Worm (Caenorhabditis elegans) whole organism, L3 larva: ENCODE measurements around the gene oac-29.
A peak's percentile ranks its signal among the peaks of the same experiment; 100 is the strongest.

Experiments
- R02D3.7 ChIP-seq: fragments of 150-350 bp; optimal IDR thresholded peaks from 2 replicates; lab custom pipeline; 2014; ENCODE audit warnings: missing biosample characterization, missing genetic modification characterization
- ZK546.5 ChIP-seq: sonication (generic microtip); optimal IDR thresholded peaks from 2 replicates; lab custom pipeline; 2017; ENCODE audit warnings: missing biosample characterization, missing genetic modification characterization
- aly-2 ChIP-seq: fragments of 150-350 bp; optimal IDR thresholded peaks from 2 replicates; lab custom pipeline; 2014; ENCODE audit warnings: missing biosample characterization, missing genetic modification characterization
- ama-1 ChIP-seq: fragments of 150-350 bp; optimal IDR thresholded peaks from 2 replicates; lab custom pipeline; 2018
- ceh-28 ChIP-seq: fragments of 150-350 bp; optimal IDR thresholded peaks from 2 replicates; lab custom pipeline; 2014; ENCODE audit warnings: missing biosample characterization, missing genetic modification reagents, missing genetic modification characterization
- ceh-82 ChIP-seq: fragments of 150-350 bp; optimal IDR thresholded peaks from 2 replicates; lab custom pipeline; 2014; ENCODE audit warnings: missing biosample characterization, missing genetic modification characterization
- ceh-9 ChIP-seq: sonication (generic microtip); optimal IDR thresholded peaks from 2 replicates; lab custom pipeline; 2018; ENCODE audit warnings: missing biosample characterization, missing genetic modification characterization
- daf-12 ChIP-seq: fragments of 150-350 bp; optimal IDR thresholded peaks from 2 replicates; lab custom pipeline; 2014; ENCODE audit warnings: missing biosample characterization, missing genetic modification reagents, missing genetic modification characterization
- egl-27 ChIP-seq: sonication (generic microtip); optimal IDR thresholded peaks from 4 replicates; lab custom pipeline; 2017; ENCODE audit warnings: missing biosample characterization, missing genetic modification reagents, missing genetic modification characterization
- egl-5 ChIP-seq: fragments of 150-350 bp; optimal IDR thresholded peaks from 2 replicates; lab custom pipeline; 2017; ENCODE audit warnings: missing biosample characterization, missing genetic modification reagents, missing genetic modification characterization, inconsistent platforms
- elt-1 ChIP-seq: fragments of 150-350 bp; optimal IDR thresholded peaks from 2 replicates; lab custom pipeline; 2014; ENCODE audit warnings: missing biosample characterization, missing genetic modification characterization
- elt-2 ChIP-seq: sonication (generic microtip); optimal IDR thresholded peaks from 2 replicates; lab custom pipeline; 2016; ENCODE audit warnings: missing genetic modification reagents, mild to moderate bottlenecking, missing genetic modification characterization, missing compliant biosample characterization
- elt-3 ChIP-seq, 3 experiments: fragments of 150-350 bp in 1 of 3; sonication (generic microtip) in 2 of 3; optimal IDR thresholded peaks; 2 replicates in 2 of 3; 4 replicates in 1 of 3; lab custom pipeline; 2014 to 2017; ENCODE audit warnings: missing biosample characterization in 3 of 3, missing genetic modification characterization in 3 of 3
- eor-1 ChIP-seq, 2 experiments: fragments of 150-350 bp; optimal IDR thresholded peaks; 2 replicates each; lab custom pipeline; 2014 to 2018; ENCODE audit warnings: missing biosample characterization in 2 of 2, missing genetic modification characterization in 2 of 2
- fkh-10 ChIP-seq: sonication (generic microtip); optimal IDR thresholded peaks from 2 replicates; lab custom pipeline; 2017; ENCODE audit warnings: missing biosample characterization, missing genetic modification reagents, missing genetic modification characterization
- fkh-2 ChIP-seq: fragments of 150-350 bp; optimal IDR thresholded peaks from 2 replicates; lab custom pipeline; 2014; ENCODE audit warnings: missing biosample characterization, missing genetic modification reagents, missing genetic modification characterization
- fos-1 ChIP-seq: fragments of 150-350 bp; optimal IDR thresholded peaks from 2 replicates; lab custom pipeline; 2014; ENCODE audit warnings: missing biosample characterization, missing genetic modification characterization
- hmg-11 ChIP-seq: sonication (generic microtip); optimal IDR thresholded peaks from 2 replicates; lab custom pipeline; 2016; ENCODE audit warnings: missing genetic modification characterization, missing compliant biosample characterization
- jun-1 ChIP-seq: fragments of 150-350 bp; optimal IDR thresholded peaks from 2 replicates; lab custom pipeline; 2014; ENCODE audit warnings: missing biosample characterization, missing genetic modification reagents, missing genetic modification characterization
- lin-15B ChIP-seq: fragments of 150-350 bp; optimal IDR thresholded peaks from 2 replicates; lab custom pipeline; 2014; ENCODE audit warnings: missing biosample characterization, missing genetic modification characterization
- lin-39 ChIP-seq: fragments of 150-350 bp; optimal IDR thresholded peaks from 2 replicates; lab custom pipeline; 2018; ENCODE audit warnings: missing biosample characterization, missing genetic modification reagents, missing genetic modification characterization
- lsy-12 ChIP-seq: sonication (generic microtip); optimal IDR thresholded peaks from 2 replicates; lab custom pipeline; 2016; ENCODE audit warnings: mild to moderate bottlenecking, missing genetic modification characterization, missing compliant biosample characterization
- mdl-1 ChIP-seq: fragments of 150-350 bp; optimal IDR thresholded peaks from 2 replicates; lab custom pipeline; 2014; ENCODE audit warnings: missing biosample characterization, missing genetic modification characterization
- mml-1 ChIP-seq: fragments of 150-350 bp; sonication (generic microtip); optimal IDR thresholded peaks from 3 replicates; lab custom pipeline; 2014; ENCODE audit warnings: missing biosample characterization, missing genetic modification characterization
- nfya-1 ChIP-seq: sonication (generic microtip); optimal IDR thresholded peaks from 2 replicates; lab custom pipeline; 2017; ENCODE audit warnings: missing genetic modification characterization, mild to moderate bottlenecking, missing compliant biosample characterization, antibody characterized with exemption, moderate library complexity; ENCODE audit not compliant: insufficient read depth
- nhr-23 ChIP-seq: fragments of 150-350 bp; optimal IDR thresholded peaks from 2 replicates; lab custom pipeline; 2014; ENCODE audit warnings: missing biosample characterization, missing genetic modification reagents, missing genetic modification characterization
- nhr-237 ChIP-seq: fragments of 150-350 bp; optimal IDR thresholded peaks from 2 replicates; lab custom pipeline; 2014; ENCODE audit warnings: missing biosample characterization, missing genetic modification characterization
- nhr-25 ChIP-seq: sonication (generic microtip); optimal IDR thresholded peaks from 2 replicates; lab custom pipeline; 2017; ENCODE audit warnings: missing biosample characterization, missing genetic modification characterization
- nhr-28 ChIP-seq: fragments of 150-350 bp; optimal IDR thresholded peaks from 2 replicates; lab custom pipeline; 2014; ENCODE audit warnings: missing biosample characterization, missing genetic modification characterization
- nhr-43 ChIP-seq: sonication (generic microtip); optimal IDR thresholded peaks from 2 replicates; lab custom pipeline; 2016; ENCODE audit warnings: mild to moderate bottlenecking, missing genetic modification characterization, missing compliant biosample characterization; ENCODE audit not compliant: poor library complexity, severe bottlenecking
- nhr-67 ChIP-seq: fragments of 150-350 bp; optimal IDR thresholded peaks from 2 replicates; lab custom pipeline; 2014; ENCODE audit warnings: missing biosample characterization, missing genetic modification characterization
- nhr-76 ChIP-seq: fragments of 150-350 bp; sonication (generic microtip); optimal IDR thresholded peaks from 5 replicates; lab custom pipeline; 2014; ENCODE audit warnings: missing biosample characterization, missing genetic modification characterization
- nhr-77 ChIP-seq: fragments of 150-350 bp; optimal IDR thresholded peaks from 2 replicates; lab custom pipeline; 2014; ENCODE audit warnings: missing biosample characterization, missing genetic modification characterization
- pha-4 ChIP-seq: fragments of 150-350 bp; optimal IDR thresholded peaks from 2 replicates; lab custom pipeline; 2014; ENCODE audit warnings: missing biosample characterization, missing genetic modification reagents, missing genetic modification characterization
- pqm-1 ChIP-seq: fragments of 150-350 bp; optimal IDR thresholded peaks from 2 replicates; lab custom pipeline; 2017; ENCODE audit warnings: missing biosample characterization, missing genetic modification characterization, inconsistent platforms
- sea-2 ChIP-seq: fragments of 150-350 bp; sonication (generic microtip); optimal IDR thresholded peaks from 4 replicates; lab custom pipeline; 2014; ENCODE audit warnings: missing biosample characterization, missing genetic modification reagents, missing genetic modification characterization
- skn-1 ChIP-seq: fragments of 150-350 bp; optimal IDR thresholded peaks from 2 replicates; lab custom pipeline; 2014; ENCODE audit warnings: missing biosample characterization, missing genetic modification characterization
- snpc-4 ChIP-seq: fragments of 150-350 bp; optimal IDR thresholded peaks from 2 replicates; lab custom pipeline; 2014; ENCODE audit warnings: missing biosample characterization, missing genetic modification characterization
- tbx-2 ChIP-seq: sonication (generic microtip); optimal IDR thresholded peaks from 2 replicates; lab custom pipeline; 2016; ENCODE audit warnings: mild to moderate bottlenecking, missing genetic modification characterization, missing compliant biosample characterization
- unc-39 ChIP-seq: sonication (generic microtip); optimal IDR thresholded peaks from 4 replicates; lab custom pipeline; 2017; ENCODE audit warnings: missing biosample characterization, missing genetic modification characterization
- unc-62 ChIP-seq: fragments of 150-350 bp; sonication (generic microtip); optimal IDR thresholded peaks from 4 replicates; lab custom pipeline; 2014; ENCODE audit warnings: missing biosample characterization, missing genetic modification reagents, missing genetic modification characterization
- zag-1 ChIP-seq: fragments of 150-350 bp; optimal IDR thresholded peaks from 2 replicates; lab custom pipeline; 2014; ENCODE audit warnings: missing biosample characterization, missing genetic modification characterization
- ztf-11 ChIP-seq: fragments of 150-350 bp; optimal IDR thresholded peaks from 2 replicates; lab custom pipeline; 2014; ENCODE audit warnings: missing biosample characterization, missing genetic modification characterization
- ztf-4 ChIP-seq: fragments of 150-350 bp; optimal IDR thresholded peaks from 2 replicates; lab custom pipeline; 2014; ENCODE audit warnings: missing biosample characterization, missing genetic modification characterization

oac-29 gene

DNA sequence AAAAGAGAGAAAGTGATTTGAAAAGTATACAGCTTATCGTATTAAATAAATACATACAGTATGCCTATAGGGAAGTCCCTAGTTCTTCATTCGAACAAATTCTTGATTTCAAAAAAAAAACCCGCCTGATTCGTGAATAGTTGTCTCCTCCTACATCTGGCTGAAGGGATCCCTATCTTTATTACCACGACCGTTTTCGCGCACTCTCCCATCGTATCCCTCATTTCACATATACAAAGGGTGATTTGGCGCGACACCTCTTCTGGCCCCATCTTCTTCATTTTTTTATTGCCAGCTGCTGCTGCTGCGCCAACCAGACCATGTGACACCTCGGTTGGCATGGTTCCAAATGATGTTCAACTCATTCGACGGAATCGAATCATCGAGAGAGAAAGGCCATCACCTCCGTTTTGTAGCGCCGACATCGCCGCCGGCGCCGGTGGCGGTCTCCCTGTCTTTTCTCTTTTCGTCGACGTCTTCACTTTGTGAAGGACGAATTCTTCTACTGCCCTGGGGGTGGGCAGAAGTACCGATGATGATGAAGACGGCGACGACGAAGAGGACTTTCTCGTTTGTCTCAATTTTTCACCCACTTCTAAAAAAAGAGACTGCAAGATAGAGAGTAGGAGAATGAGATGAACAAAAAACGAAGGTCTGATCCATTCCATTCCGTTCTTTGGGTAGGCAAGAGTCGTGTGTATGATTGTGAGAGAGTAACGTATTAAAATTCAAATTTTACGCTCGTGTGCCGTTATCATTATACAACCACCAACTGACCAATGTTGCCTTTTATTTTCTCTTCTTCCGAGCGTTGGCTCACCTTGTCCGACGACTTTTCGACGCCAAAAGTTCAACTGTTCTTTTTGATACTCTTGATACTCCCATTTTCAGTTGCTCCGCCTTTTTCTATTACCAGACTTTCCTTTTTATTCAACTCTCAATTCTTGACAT lies 26.9 kb upstream of the oac-29 start:
- TF ChIP-seq elt-1 (tag; lab: Kevin White, UChicago) (peak; percentile 46), mml-1 (tag; lab: Kevin White, UChicago) (no peak), sea-2 (no peak), lin-15B (no peak), nhr-67 (tag; lab: Kevin White, UChicago) (no peak), ztf-4 (tag; lab: Kevin White, UChicago) (no peak), egl-5 (no peak), nhr-43 (tag; lab: Kevin White, UChicago) (peak; percentile 54), fos-1 (tag; lab: Kevin White, UChicago) (no peak), nhr-237 (tag; lab: Kevin White, UChicago) (no peak), mdl-1 (no peak), fkh-10 (GFP tag; lab: Kevin White, UChicago) (no peak), elt-2 (no peak), ZK546.5 (tag; lab: Kevin White, UChicago) (no peak), snpc-4 (no peak), skn-1 (tag; lab: Kevin White, UChicago) (no peak), nhr-28 (no peak), lin-39 (tag; lab: Kevin White, UChicago) (no peak), unc-39 (no peak), zag-1 (no peak), pqm-1 (tag; lab: Kevin White, UChicago) (peak; percentile 60), fkh-2 (tag; lab: Kevin White, UChicago) (no peak), aly-2 (no peak), hmg-11 (tag; lab: Kevin White, UChicago) (no peak), unc-62 (GFP tag; lab: Kevin White, UChicago) (peak; percentile 37), lsy-12 (tag; lab: Kevin White, UChicago) (peak; percentile 36), daf-12 (tag; lab: Kevin White, UChicago) (no peak), nfya-1 (tag; lab: Kevin White, UChicago) (peak; percentile 7), ceh-82 (tag; lab: Kevin White, UChicago) (no peak), tbx-2 (tag; lab: Kevin White, UChicago) (no peak), pha-4 (tag; lab: Kevin White, UChicago) (no peak), nhr-76 (tag; lab: Kevin White, UChicago) (no peak), nhr-25 (tag; lab: Kevin White, UChicago) (peak; percentile 93), jun-1 (no peak), ama-1 (lab: Kevin White, UChicago) (no peak), eor-1 (tag; optimal IDR thresholded peaks at IDR 0.05; lab: Kevin White, UChicago) (no peak), nhr-23 (tag; lab: Kevin White, UChicago) (peak; percentile 57), elt-3 (tag; optimal IDR thresholded peaks at IDR 0.05; lab: Kevin White, UChicago) (no peak), nhr-77 (no peak), ztf-11 (tag; lab: Kevin White, UChicago) (no peak)

DNA sequence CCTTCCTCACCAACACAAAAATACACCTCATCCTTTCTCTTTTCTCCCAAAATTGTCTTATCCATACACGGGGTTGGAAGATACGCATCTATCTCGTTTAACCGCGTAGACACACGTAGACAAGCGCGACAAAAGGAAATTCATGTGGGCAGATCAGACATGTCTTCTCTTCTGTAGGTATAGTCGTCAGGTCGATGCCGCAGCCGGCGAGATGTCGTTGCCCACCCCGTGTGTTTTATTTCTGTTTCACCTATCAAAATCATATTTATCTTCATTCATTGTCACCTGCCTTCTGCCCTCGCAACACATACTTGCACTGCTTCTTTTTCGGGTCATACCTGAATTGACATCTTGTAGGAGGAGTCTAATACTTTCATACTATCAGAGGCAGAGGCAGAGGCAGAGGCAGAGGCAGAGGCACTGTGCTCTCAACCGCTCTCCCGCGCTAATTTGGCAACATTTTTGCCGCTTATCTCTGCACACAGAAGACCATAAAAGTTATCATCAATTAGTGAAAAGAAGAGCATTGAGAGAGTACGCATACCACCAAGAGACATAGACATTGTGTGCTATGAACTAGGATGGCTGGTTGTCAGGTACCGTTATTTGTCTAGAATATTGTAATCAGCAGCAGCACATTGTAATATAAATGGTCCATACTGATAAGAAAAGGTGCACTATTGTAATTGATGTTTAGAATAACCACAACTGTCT lies 25.9 kb upstream of the oac-29 start:
- TF ChIP-seq unc-39 (no peak), elt-1 (tag; lab: Kevin White, UChicago) (no peak), pqm-1 (tag; lab: Kevin White, UChicago) (peak; percentile 95), ceh-28 (no peak), lin-39 (tag; lab: Kevin White, UChicago) (no peak), ztf-11 (tag; lab: Kevin White, UChicago) (no peak), pha-4 (tag; lab: Kevin White, UChicago) (peak; percentile 63), sea-2 (no peak), jun-1 (peak; percentile 55), nhr-77 (no peak), ama-1 (lab: Kevin White, UChicago) (no peak), R02D3.7 (no peak), nhr-28 (no peak), egl-27 (no peak), fkh-2 (tag; lab: Kevin White, UChicago) (no peak), lsy-12 (tag; lab: Kevin White, UChicago) (no peak), mdl-1 (no peak), nfya-1 (tag; lab: Kevin White, UChicago) (no peak), elt-2 (peak; percentile 99), nhr-76 (tag; lab: Kevin White, UChicago) (no peak), nhr-23 (tag; lab: Kevin White, UChicago) (peak; percentile 23), fkh-10 (GFP tag; lab: Kevin White, UChicago) (no peak), nhr-43 (tag; lab: Kevin White, UChicago) (peak; percentile 55), tbx-2 (tag; lab: Kevin White, UChicago) (no peak), ceh-9 (tag; lab: Kevin White, UChicago) (no peak), ztf-4 (tag; lab: Kevin White, UChicago) (no peak), nhr-237 (tag; lab: Kevin White, UChicago) (no peak), aly-2 (no peak), lin-15B (no peak), nhr-25 (tag; lab: Kevin White, UChicago) (peak; percentile 72), mml-1 (tag; lab: Kevin White, UChicago) (peak; percentile 7), skn-1 (tag; lab: Kevin White, UChicago) (no peak), fos-1 (tag; lab: Kevin White, UChicago) (no peak), egl-5 (no peak), eor-1 (tag; optimal IDR thresholded peaks at IDR 0.05; lab: Kevin White, UChicago) (no peak)
